Fruit fly (Drosophila melanogaster): ENCODE measurements around the gene LManIII.

DNA sequence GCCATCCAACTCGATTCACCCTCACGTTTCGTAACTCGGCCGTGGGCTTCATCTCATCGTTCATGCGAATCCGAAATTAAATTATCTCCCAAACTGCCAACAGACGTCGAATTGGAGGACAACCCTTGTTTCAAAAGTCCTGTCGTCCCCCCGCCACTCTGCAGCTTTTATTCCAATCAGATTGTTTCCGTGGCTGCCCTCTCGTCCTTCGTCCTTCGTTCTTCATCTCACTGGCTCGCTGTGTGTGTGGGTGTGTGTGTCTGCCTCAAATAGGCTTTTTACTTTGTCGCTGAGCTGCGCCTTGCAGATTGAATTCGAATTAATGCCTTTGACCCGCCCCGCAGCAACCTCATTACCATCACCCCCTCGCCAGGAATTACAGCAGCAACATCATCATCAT, 25.6 kb upstream of the LManIII start:
- TF ChIP-seq CG8478 (optimal IDR thresholded peaks at IDR 0.05) (no peak), CTCF (optimal IDR thresholded peaks at IDR 0.05) (no peak)
